Worm (Caenorhabditis elegans): ENCODE results near the gene dhs-20.

The dhs-20 gene

DNA sequence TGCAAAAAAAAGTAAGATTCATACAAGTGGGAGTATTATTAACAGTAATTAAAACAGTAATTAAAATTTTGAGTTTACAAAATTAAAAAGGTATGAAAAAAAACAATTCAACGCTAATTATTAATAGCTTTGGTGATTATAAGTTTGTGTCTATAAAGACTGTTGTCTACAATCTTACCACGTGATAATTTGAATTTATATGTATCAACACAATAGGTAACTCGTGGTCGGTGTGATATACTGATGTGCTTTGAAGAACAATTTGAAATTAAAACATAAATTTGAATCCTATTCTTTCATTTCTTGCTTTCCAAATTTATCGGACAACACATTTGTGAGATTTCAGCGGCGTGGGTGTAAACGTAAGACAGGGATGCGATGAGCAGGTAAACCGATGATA, 23.5 kb upstream of the dhs-20 start:
- TF ChIP-seq nhr-6 (tag; optimal IDR thresholded peaks at IDR 0.05): no peak
- TF ChIP-seq elt-3 (tag; optimal IDR thresholded peaks at IDR 0.05): no peak
- no peak for TF ChIP-seq nhr-237 (tag; optimal IDR thresholded peaks at IDR 0.05)
- TF ChIP-seq dmd-4 (tag; optimal IDR thresholded peaks at IDR 0.05): no peak
- no peak for TF ChIP-seq aly-2 (tag; optimal IDR thresholded peaks at IDR 0.05)
- TF ChIP-seq ztf-1 (GFP tag; conservative IDR thresholded peaks at IDR 0.05): no peak
- TF ChIP-seq R02D3.7 (tag; optimal IDR thresholded peaks at IDR 0.05): no peak

DNA sequence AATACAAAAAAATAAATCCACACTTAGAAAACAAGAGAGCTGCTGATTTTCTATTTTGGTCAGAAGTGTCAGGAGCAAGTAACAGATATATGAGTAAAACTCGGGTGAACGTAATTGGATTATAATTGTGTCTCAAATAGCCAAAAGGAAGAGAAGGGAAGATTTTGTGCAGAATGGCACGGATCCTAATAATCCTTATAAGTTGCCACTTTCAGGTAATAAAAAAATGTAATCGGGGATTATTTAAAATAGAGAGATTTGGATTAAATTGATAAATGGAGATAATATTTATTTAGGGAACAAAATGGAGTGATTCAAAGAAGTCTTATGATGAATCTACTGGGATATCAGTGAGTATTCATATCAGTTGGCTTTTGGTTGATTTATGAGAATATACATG, 20.6 kb upstream of the dhs-20 start:
- TF ChIP-seq aly-2 (tag; optimal IDR thresholded peaks at IDR 0.05) (no peak), elt-1 (tag; optimal IDR thresholded peaks at IDR 0.05) (no peak), unc-55 (GFP tag; optimal IDR thresholded peaks at IDR 0.05) (no peak), nhr-11 (tag; optimal IDR thresholded peaks at IDR 0.05) (no peak), F13H6.1 (tag; optimal IDR thresholded peaks at IDR 0.05) (no peak), lin-11 (tag; optimal IDR thresholded peaks at IDR 0.05) (no peak), ztf-11 (tag; optimal IDR thresholded peaks at IDR 0.05) (no peak), crh-2 (tag; optimal IDR thresholded peaks at IDR 0.05) (no peak), ztf-4 (tag; optimal IDR thresholded peaks at IDR 0.05) (no peak), peb-1 (tag; optimal IDR thresholded peaks at IDR 0.05) (no peak), nhr-10 (tag; optimal IDR thresholded peaks at IDR 0.05) (no peak), elt-3 (tag; optimal IDR thresholded peaks at IDR 0.05) (no peak), dmd-4 (tag; optimal IDR thresholded peaks at IDR 0.05) (no peak), nhr-129 (tag; optimal IDR thresholded peaks at IDR 0.05) (no peak), alr-1 (tag; optimal IDR thresholded peaks at IDR 0.05) (no peak), ceh-16 (tag; optimal IDR thresholded peaks at IDR 0.05) (no peak), C34F6.9 (tag; optimal IDR thresholded peaks at IDR 0.05) (no peak), lin-13 (GFP tag; optimal IDR thresholded peaks at IDR 0.05) (no peak)

DNA sequence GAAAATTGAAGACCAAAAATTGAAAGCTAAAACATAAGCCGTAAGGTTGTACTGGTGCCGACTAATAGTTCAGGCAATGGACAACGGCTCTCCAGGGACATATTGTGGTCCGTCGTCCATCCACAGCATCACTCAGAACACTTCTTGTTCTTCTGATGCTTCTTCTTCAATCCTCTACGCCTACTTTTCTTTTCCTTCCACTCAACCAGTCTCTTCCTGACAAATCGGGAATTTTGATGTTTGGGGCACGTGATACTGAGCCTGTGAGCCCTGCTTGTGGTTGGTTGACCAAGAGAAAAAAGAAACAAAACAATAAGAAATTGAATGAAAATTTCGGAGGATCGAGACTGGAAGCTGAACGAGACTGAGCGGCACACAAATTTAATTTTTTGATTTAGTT, 16.9 kb upstream of the dhs-20 start:
- TF ChIP-seq mab-5 (tag; optimal IDR thresholded peaks at IDR 0.05): peak; percentile 0
- no peak for TF ChIP-seq nhr-77 (tag; optimal IDR thresholded peaks at IDR 0.05)
- TF ChIP-seq blmp-1 (tag; optimal IDR thresholded peaks at IDR 0.05; ENCODE audit: insufficient read depth): no peak
- TF ChIP-seq mdl-1 (tag; optimal IDR thresholded peaks at IDR 0.05): peak in 1 of 2 experiments; percentile 3
- no peak for TF ChIP-seq elt-3 (tag; optimal IDR thresholded peaks at IDR 0.05)

DNA sequence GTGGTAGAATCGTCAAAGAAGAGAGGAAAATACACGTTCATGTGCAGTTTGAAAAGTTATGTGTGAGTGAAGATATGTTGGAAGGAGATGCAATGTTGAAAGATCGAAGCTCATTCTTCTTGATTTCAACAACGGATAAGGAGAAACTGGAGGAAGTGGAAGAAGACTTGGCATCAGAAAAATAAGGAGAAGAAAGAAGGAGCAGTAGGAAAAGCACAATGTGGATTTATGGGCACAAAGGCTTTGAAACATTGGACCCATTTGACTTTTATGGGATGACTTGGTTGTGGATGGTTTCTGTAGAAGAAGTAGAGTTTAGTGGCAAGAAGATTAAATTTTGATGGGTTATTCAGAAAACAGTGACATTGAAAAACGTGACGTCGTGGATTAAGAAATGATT, 15.7 kb upstream of the dhs-20 start:
- TF ChIP-seq mab-5 (tag; optimal IDR thresholded peaks at IDR 0.05): peak; percentile 58
- TF ChIP-seq ztf-1 (GFP tag; conservative IDR thresholded peaks at IDR 0.05): no peak

ce11 chrV:11618173-11618572, 13.8 kb upstream of the dhs-20 start, which contains the start of gene glb-15:
Gene glb-15, minus strand, starts transcription at chrV:11618273.
- TF ChIP-seq fos-1 (tag; optimal IDR thresholded peaks at IDR 0.05) (no peak), unc-39 (tag; optimal IDR thresholded peaks at IDR 0.05) (no peak), elt-1 (tag; optimal IDR thresholded peaks at IDR 0.05) (no peak), lin-39 (tag; optimal IDR thresholded peaks at IDR 0.05) (no peak), nhr-6 (tag; optimal IDR thresholded peaks at IDR 0.05) (no peak), peb-1 (tag; optimal IDR thresholded peaks at IDR 0.05) (no peak), unc-55 (GFP tag; optimal IDR thresholded peaks at IDR 0.05) (no peak), C34F6.9 (tag; optimal IDR thresholded peaks at IDR 0.05) (no peak), ztf-4 (tag; optimal IDR thresholded peaks at IDR 0.05) (no peak), nhr-21 (tag; optimal IDR thresholded peaks at IDR 0.05) (no peak)

DNA sequence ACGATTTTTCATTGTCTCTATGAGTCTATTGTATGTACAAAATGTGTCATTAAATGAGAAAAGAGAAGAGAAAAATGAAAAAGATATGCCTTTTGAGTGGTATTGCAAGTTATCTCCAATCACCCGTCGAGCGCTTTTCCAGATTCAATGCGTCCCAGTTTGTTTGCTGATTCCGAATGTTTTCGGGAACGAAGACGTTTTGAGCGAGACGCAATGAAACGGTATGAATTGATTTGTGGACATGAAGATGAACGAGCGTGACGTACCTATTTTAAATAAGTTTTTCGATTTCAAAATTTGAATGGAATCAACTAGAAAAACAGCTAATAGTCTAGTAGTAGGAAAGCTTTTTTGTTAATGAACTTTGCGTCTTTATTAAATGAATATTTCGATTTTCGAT, 12.4 kb upstream of the dhs-20 start:
- TF ChIP-seq ceh-82 (tag; optimal IDR thresholded peaks at IDR 0.05) (no peak), nhr-12 (tag; optimal IDR thresholded peaks at IDR 0.05) (no peak), sem-4 (tag; optimal IDR thresholded peaks at IDR 0.05) (no peak), mdl-1 (tag; optimal IDR thresholded peaks at IDR 0.05) (no peak), nhr-21 (tag; optimal IDR thresholded peaks at IDR 0.05) (peak; percentile 4), nhr-129 (tag; optimal IDR thresholded peaks at IDR 0.05) (no peak), elt-1 (tag; optimal IDR thresholded peaks at IDR 0.05) (no peak), ceh-16 (tag; optimal IDR thresholded peaks at IDR 0.05) (no peak), nhr-6 (tag; optimal IDR thresholded peaks at IDR 0.05) (no peak), ZK546.5 (tag; optimal IDR thresholded peaks at IDR 0.05) (no peak), skn-1 (tag; optimal IDR thresholded peaks at IDR 0.05) (no peak), nhr-23 (tag; optimal IDR thresholded peaks at IDR 0.05) (no peak), gmeb-1 (tag; optimal IDR thresholded peaks at IDR 0.05) (no peak), aly-2 (tag; optimal IDR thresholded peaks at IDR 0.05) (no peak), sma-3 (GFP tag; optimal IDR thresholded peaks at IDR 0.05) (no peak), zag-1 (tag; optimal IDR thresholded peaks at IDR 0.05) (no peak), ama-1 (optimal IDR thresholded peaks at IDR 0.05) (peak; percentile 53), R02D3.7 (tag; optimal IDR thresholded peaks at IDR 0.05) (no peak), alr-1 (tag; optimal IDR thresholded peaks at IDR 0.05) (no peak), unc-62 (GFP tag; optimal IDR thresholded peaks at IDR 0.05) (no peak), nhr-11 (tag; optimal IDR thresholded peaks at IDR 0.05) (no peak), dmd-4 (tag; optimal IDR thresholded peaks at IDR 0.05) (no peak), lin-39 (tag; optimal IDR thresholded peaks at IDR 0.05) (no peak), peb-1 (tag; optimal IDR thresholded peaks at IDR 0.05) (no peak), snpc-4 (tag; optimal IDR thresholded peaks at IDR 0.05) (no peak), mab-5 (tag; optimal IDR thresholded peaks at IDR 0.05) (no peak), nhr-237 (tag; optimal IDR thresholded peaks at IDR 0.05) (peak; percentile 5), blmp-1 (tag; optimal IDR thresholded peaks at IDR 0.05; ENCODE audit: insufficient read depth) (peak; percentile 4), ztf-11 (tag; optimal IDR thresholded peaks at IDR 0.05) (no peak), lsy-2 (tag; optimal IDR thresholded peaks at IDR 0.05) (no peak)

All from whole organism, L2 larva.